Fruit fly (Drosophila melanogaster) whole organism, pupa: ENCODE results near the gene CG31778.

ENCODE experiments used
- CG14655 ChIP-seq: fragments of 200-800 bp; sonication (Bioruptor generic); optimal IDR thresholded peaks from 3 replicates; lab custom pipeline; 2017; ENCODE audit warnings: mild to moderate bottlenecking, missing biosample characterization, missing genetic modification reagents, missing genetic modification characterization
- CG17806 ChIP-seq: fragments of 200-800 bp; sonication (Bioruptor generic); optimal IDR thresholded peaks from 2 replicates; lab custom pipeline; 2018; ENCODE audit warnings: missing biosample characterization, mild to moderate bottlenecking, missing genetic modification characterization, moderate library complexity
- CG8301 ChIP-seq: fragments of 200-800 bp; sonication (Bioruptor generic); optimal IDR thresholded peaks from 2 replicates; lab custom pipeline; 2018; ENCODE audit warnings: missing biosample characterization, mild to moderate bottlenecking, missing genetic modification characterization
- CG9948 ChIP-seq: fragments of 200-800 bp; sonication (Bioruptor generic); optimal IDR thresholded peaks from 2 replicates; lab custom pipeline; 2018; ENCODE audit warnings: missing biosample characterization, mild to moderate bottlenecking, missing genetic modification characterization, moderate library complexity
- EcR ChIP-seq: fragments of 200-800 bp; sonication (Bioruptor generic); optimal IDR thresholded peaks from 3 replicates; lab custom pipeline; 2019; ENCODE audit warnings: missing biosample characterization, missing genetic modification characterization, mild to moderate bottlenecking, moderate library complexity, missing genetic modification reagents
- Ets98B ChIP-seq: fragments of 200-800 bp; sonication (Bioruptor generic); IDR thresholded peaks from 2 replicates; pipeline ENCODE4 v1.3.6; 2022; ENCODE audit warnings: missing biosample characterization, missing genetic modification characterization
- Pif1B ChIP-seq: fragments of 200-800 bp; sonication (Bioruptor generic); optimal IDR thresholded peaks from 3 replicates; lab custom pipeline; 2016; ENCODE audit warnings: missing biosample characterization, missing genetic modification characterization
- Snoo ChIP-seq: fragments of 200-800 bp; sonication (Bioruptor generic); optimal IDR thresholded peaks from 3 replicates; lab custom pipeline; 2017; ENCODE audit warnings: missing biosample characterization, mild to moderate bottlenecking, missing genetic modification characterization, inconsistent platforms
- fd96Ca ChIP-seq: fragments of 200-800 bp; sonication (Bioruptor generic); IDR thresholded peaks from 3 replicates; pipeline ENCODE4 v1.3.6; 2022; ENCODE audit warnings: missing biosample characterization, missing genetic modification characterization
- rn ChIP-seq: fragments of 200-800 bp; sonication (Bioruptor generic); IDR thresholded peaks from 2 replicates; pipeline ENCODE4 v1.3.6; 2022; ENCODE audit warnings: missing biosample characterization, missing genetic modification characterization

DNA sequence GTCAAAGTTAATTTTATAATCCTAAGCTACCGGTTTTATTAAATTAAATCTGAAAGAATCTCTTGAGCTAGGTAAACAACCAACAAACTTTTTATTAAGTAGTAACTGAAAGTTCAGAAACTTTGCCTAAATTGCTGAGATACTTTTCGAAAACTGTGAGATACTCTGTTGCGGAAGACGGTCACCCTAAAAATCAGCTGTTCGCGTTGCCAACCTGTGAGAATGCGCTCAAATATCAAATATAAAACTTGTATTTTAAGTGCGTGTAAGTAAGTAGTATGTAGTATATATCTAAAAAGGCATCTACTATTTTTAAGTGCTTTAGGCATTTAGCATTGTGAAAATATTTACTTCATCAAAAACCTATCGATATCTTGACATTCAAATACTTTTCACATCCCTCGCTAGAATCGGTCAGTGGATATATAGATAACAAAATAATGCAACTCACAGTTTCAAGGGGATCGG, 7.7 kb upstream of the CG31778 start, which contains the start of the genes CG31955 and CG2818:
- TF ChIP-seq CG8301 = no peak
- TF ChIP-seq Pif1B (GFP tag; lab: Kevin White, UChicago) = no peak
- no peak for TF ChIP-seq Snoo
- no peak for TF ChIP-seq Ets98B (GFP tag; lab: Robert Waterston, UW)
- no peak for TF ChIP-seq EcR (GFP tag; lab: Kevin White, UChicago)
- no peak for TF ChIP-seq rn (GFP tag; lab: Robert Waterston, UW)
- no peak for TF ChIP-seq CG14655 (GFP tag; lab: Kevin White, UChicago)
- TF ChIP-seq CG9948 = no peak
- TF ChIP-seq fd96Ca = no peak
- TF ChIP-seq CG17806 (tag; lab: Kevin White, UChicago) = no peak
